Worm (Caenorhabditis elegans) whole organism, L1 larva: ENCODE data around the gene Y49F6B.20.

Experiments
- C34B4.2 ChIP-seq: sonication (generic microtip); optimal IDR thresholded peaks from 2 replicates; lab custom pipeline; 2017; ENCODE audit warnings: mild to moderate bottlenecking, missing genetic modification characterization, missing compliant biosample characterization
- aly-2 ChIP-seq: fragments of 150-350 bp; optimal IDR thresholded peaks from 2 replicates; lab custom pipeline; 2014; ENCODE audit warnings: missing biosample characterization, missing genetic modification characterization
- blmp-1 ChIP-seq: fragments of 150-350 bp; optimal IDR thresholded peaks from 2 replicates; lab custom pipeline; 2014; ENCODE audit warnings: missing biosample characterization, missing genetic modification characterization
- ceh-8 ChIP-seq: fragments of 200-800 bp; sonication (Bioruptor generic); optimal IDR thresholded peaks from 2 replicates; lab custom pipeline; 2018; ENCODE audit warnings: mild to moderate bottlenecking, missing genetic modification characterization, moderate library complexity, missing compliant biosample characterization
- ceh-82 ChIP-seq, 3 experiments: fragments of 150-350 bp in 1 of 3; sonication (generic microtip) in 2 of 3; optimal IDR thresholded peaks; 2 replicates each; lab custom pipeline; 2014 to 2017; ENCODE audit warnings: missing biosample characterization in 3 of 3, missing genetic modification characterization in 3 of 3
- efl-1 ChIP-seq, 4 experiments: fragments of 150-350 bp; optimal IDR thresholded peaks in 3 of 4; peaks in 1 of 4; 1 replicate in 1 of 4; 2 replicates in 3 of 4; lab custom pipeline; 2014; ENCODE audit warnings: missing biosample characterization in 2 of 4, missing genetic modification characterization in 2 of 4, missing genetic modification reagents in 2 of 4
- efl-3 ChIP-seq: fragments of 200-800 bp; sonication (Bioruptor generic); optimal IDR thresholded peaks from 2 replicates; lab custom pipeline; 2018; ENCODE audit warnings: mild to moderate bottlenecking, missing genetic modification characterization, missing compliant biosample characterization
- egl-27 ChIP-seq, 2 experiments: fragments of 150-350 bp in 1 of 2; sonication (generic microtip); optimal IDR thresholded peaks; 3 replicates each; lab custom pipeline; 2017 to 2018; ENCODE audit warnings: missing biosample characterization in 2 of 2, missing genetic modification characterization in 2 of 2, missing genetic modification reagents in 2 of 2
- elt-2 ChIP-seq: sonication (generic microtip); optimal IDR thresholded peaks from 2 replicates; lab custom pipeline; 2016; ENCODE audit warnings: missing genetic modification characterization, mild to moderate bottlenecking, inconsistent platforms, missing compliant biosample characterization, missing genetic modification reagents
- ets-5 ChIP-seq: fragments of 200-800 bp; sonication (Bioruptor generic); IDR thresholded peaks from 2 replicates; pipeline ENCODE4 v1.3.6; 2022; ENCODE audit warnings: missing genetic modification characterization, missing compliant biosample characterization
- fos-1 ChIP-seq: fragments of 150-350 bp; optimal IDR thresholded peaks from 2 replicates; lab custom pipeline; 2014; ENCODE audit warnings: missing biosample characterization, missing genetic modification characterization
- grh-1 ChIP-seq: fragments of 200-800 bp; sonication (Bioruptor generic); IDR thresholded peaks from 2 replicates; pipeline ENCODE4 v1.3.6; 2022; ENCODE audit warnings: missing genetic modification reagents, missing genetic modification characterization, missing compliant biosample characterization
- hlh-4 ChIP-seq: sonication (generic microtip); optimal IDR thresholded peaks from 2 replicates; lab custom pipeline; 2016; ENCODE audit warnings: mild to moderate bottlenecking, missing genetic modification characterization, missing compliant biosample characterization
- hpl-2 ChIP-seq: fragments of 150-350 bp; optimal IDR thresholded peaks from 2 replicates; lab custom pipeline; 2014; ENCODE audit warnings: missing biosample characterization, missing genetic modification reagents, missing genetic modification characterization
- irx-1 ChIP-seq: sonication (generic microtip); optimal IDR thresholded peaks from 2 replicates; lab custom pipeline; 2016; ENCODE audit warnings: missing genetic modification characterization, missing compliant biosample characterization
- jun-1 ChIP-seq: fragments of 150-350 bp; optimal IDR thresholded peaks from 2 replicates; lab custom pipeline; 2014; ENCODE audit warnings: missing biosample characterization, missing genetic modification reagents, missing genetic modification characterization
- lin-15B ChIP-seq: fragments of 150-350 bp; sonication (generic microtip); optimal IDR thresholded peaks from 3 replicates; lab custom pipeline; 2014; ENCODE audit warnings: missing biosample characterization, missing genetic modification characterization
- lin-35 ChIP-seq, 2 experiments: fragments of 150-350 bp; optimal IDR thresholded peaks; 2 replicates each; lab custom pipeline; 2014; ENCODE audit warnings: missing biosample characterization in 2 of 2, missing genetic modification characterization in 2 of 2, missing genetic modification reagents in 2 of 2
- lir-3 ChIP-seq: sonication (generic microtip); optimal IDR thresholded peaks from 2 replicates; lab custom pipeline; 2016; ENCODE audit warnings: mild to moderate bottlenecking, missing genetic modification characterization, moderate library complexity, missing compliant biosample characterization; ENCODE audit not compliant: poor library complexity
- lsy-2 ChIP-seq, 2 experiments: fragments of 150-350 bp; optimal IDR thresholded peaks; 2 replicates each; lab custom pipeline; 2014; ENCODE audit warnings: missing biosample characterization in 2 of 2, missing genetic modification characterization in 2 of 2
- mab-9 ChIP-seq: fragments of 200-800 bp; sonication (Bioruptor generic); IDR thresholded peaks from 2 replicates; pipeline ENCODE4 v1.3.6; 2022; ENCODE audit warnings: missing genetic modification reagents, missing genetic modification characterization, missing compliant biosample characterization
- mef-2 ChIP-seq: fragments of 150-350 bp; optimal IDR thresholded peaks from 2 replicates; lab custom pipeline; 2014; ENCODE audit warnings: missing biosample characterization, missing genetic modification characterization
- mep-1 ChIP-seq: fragments of 150-350 bp; optimal IDR thresholded peaks from 2 replicates; lab custom pipeline; 2014; ENCODE audit warnings: missing biosample characterization, missing genetic modification characterization
- nhr-11 ChIP-seq: fragments of 150-350 bp; optimal IDR thresholded peaks from 2 replicates; lab custom pipeline; 2014; ENCODE audit warnings: missing biosample characterization, missing genetic modification characterization
- nhr-12 ChIP-seq: sonication (generic microtip); optimal IDR thresholded peaks from 2 replicates; lab custom pipeline; 2017; ENCODE audit warnings: missing biosample characterization, missing genetic modification characterization
- nhr-237 ChIP-seq: fragments of 150-350 bp; optimal IDR thresholded peaks from 2 replicates; lab custom pipeline; 2014; ENCODE audit warnings: missing biosample characterization, missing genetic modification characterization
- nhr-28 ChIP-seq: fragments of 150-350 bp; optimal IDR thresholded peaks from 2 replicates; lab custom pipeline; 2014; ENCODE audit warnings: missing biosample characterization, missing genetic modification characterization
- nhr-71 ChIP-seq: sonication (generic microtip); optimal IDR thresholded peaks from 2 replicates; lab custom pipeline; 2016; ENCODE audit warnings: mild to moderate bottlenecking, missing genetic modification characterization, moderate library complexity, missing compliant biosample characterization
- nhr-76 ChIP-seq: sonication (generic microtip); optimal IDR thresholded peaks from 2 replicates; lab custom pipeline; 2017; ENCODE audit warnings: missing biosample characterization, missing genetic modification characterization
- nhr-84 ChIP-seq: sonication (generic microtip); optimal IDR thresholded peaks from 2 replicates; lab custom pipeline; 2017; ENCODE audit warnings: missing biosample characterization, missing genetic modification characterization
- nhr-90 ChIP-seq: sonication (generic microtip); optimal IDR thresholded peaks from 2 replicates; lab custom pipeline; 2016; ENCODE audit warnings: mild to moderate bottlenecking, missing genetic modification characterization, missing compliant biosample characterization; ENCODE audit not compliant: poor library complexity
- pqm-1 ChIP-seq: sonication (generic microtip); optimal IDR thresholded peaks from 3 replicates; lab custom pipeline; 2017; ENCODE audit warnings: missing biosample characterization, missing genetic modification characterization
- rnt-1 ChIP-seq: sonication (generic microtip); optimal IDR thresholded peaks from 2 replicates; lab custom pipeline; 2016; ENCODE audit warnings: mild to moderate bottlenecking, missing genetic modification characterization, moderate library complexity, missing compliant biosample characterization
- snpc-4 ChIP-seq: fragments of 150-350 bp; optimal IDR thresholded peaks from 2 replicates; lab custom pipeline; 2014; ENCODE audit warnings: missing biosample characterization, missing genetic modification characterization
- sup-37 ChIP-seq: fragments of 200-800 bp; sonication (Bioruptor generic); optimal IDR thresholded peaks from 2 replicates; lab custom pipeline; 2018; ENCODE audit warnings: mild to moderate bottlenecking, missing genetic modification characterization, missing compliant biosample characterization
- swsn-7 ChIP-seq: sonication (generic microtip); optimal IDR thresholded peaks from 2 replicates; lab custom pipeline; 2016; ENCODE audit warnings: missing genetic modification characterization, missing compliant biosample characterization
- tbx-2 ChIP-seq: sonication (generic microtip); optimal IDR thresholded peaks from 2 replicates; lab custom pipeline; 2016; ENCODE audit warnings: missing genetic modification characterization, missing compliant biosample characterization
- unc-30 ChIP-seq: sonication (generic microtip); optimal IDR thresholded peaks from 2 replicates; lab custom pipeline; 2017; ENCODE audit warnings: missing biosample characterization, missing genetic modification characterization
- unc-62 ChIP-seq: fragments of 150-350 bp; optimal IDR thresholded peaks from 2 replicates; lab custom pipeline; 2014; ENCODE audit warnings: missing biosample characterization, missing genetic modification reagents, missing genetic modification characterization
- unc-98 ChIP-seq: fragments of 200-800 bp; sonication (Bioruptor generic); IDR thresholded peaks from 2 replicates; pipeline ENCODE4 v1.3.6; 2022; ENCODE audit warnings: missing genetic modification characterization, missing compliant biosample characterization
- vab-15 ChIP-seq: sonication (generic microtip); optimal IDR thresholded peaks from 2 replicates; lab custom pipeline; 2017; ENCODE audit warnings: missing genotype, mild to moderate bottlenecking, missing genetic modification characterization, missing compliant biosample characterization

Gene Y49F6B.20

ce11 chrII:3515384-3516053 is 45.1 kb upstream of the Y49F6B.20 start, which contains the start of the genes Y49F6B.14 and clec-125:
Y49F6B.14 (minus strand) TSS chrII:3515484.
clec-125 (plus strand) TSS chrII:3516003.
- TF ChIP-seq mab-9 (GFP tag; lab: Robert Waterston, UW) (no peak), nhr-11 (tag; lab: Kevin White, UChicago) (no peak), egl-27 (tag; optimal IDR thresholded peaks at IDR 0.05; lab: Kevin White, UChicago) (no peak)

- TF ChIP-seq blmp-1 (no peak), hlh-4 (tag; lab: Kevin White, UChicago) (peak; percentile 55), efl-3 (GFP tag; lab: Kevin White, UChicago) (no peak)
These were observed 44.2 kb upstream of the Y49F6B.20 start, which contains the start of gene srz-5 for ce11 chrII:3514631-3515030. srz-5 (minus strand) TSS chrII:3514731.

ce11 chrII:3512240-3512639 is 41.8 kb upstream of the Y49F6B.20 start, which contains the start of gene Y49F6B.19:
Y49F6B.19 (minus strand) TSS chrII:3512340.
- TF ChIP-seq jun-1 (tag; lab: Kevin White, UChicago) (no peak), swsn-7 (tag; lab: Kevin White, UChicago) (no peak), ceh-82 (tag; optimal IDR thresholded peaks at IDR 0.05; lab: Kevin White, UChicago) (no peak), vab-15 (no peak), nhr-28 (tag; lab: Kevin White, UChicago) (no peak), hpl-2 (no peak), nhr-84 (tag; lab: Kevin White, UChicago) (no peak), tbx-2 (no peak), irx-1 (tag; lab: Kevin White, UChicago) (no peak), lin-15B (no peak), efl-3 (GFP tag; lab: Kevin White, UChicago) (no peak), blmp-1 (no peak), efl-1 (optimal IDR thresholded peaks at IDR 0.05; lab: Kevin White, UChicago) (no peak), efl-1 (GFP tag; optimal IDR thresholded peaks at IDR 0.05 in 1 of 2; lab: Kevin White, UChicago) (no peak), nhr-12 (tag; lab: Kevin White, UChicago) (no peak), fos-1 (tag; lab: Kevin White, UChicago) (no peak), aly-2 (tag; lab: Kevin White, UChicago) (no peak), nhr-237 (tag; lab: Kevin White, UChicago) (no peak), mef-2 (tag; lab: Kevin White, UChicago) (no peak), lsy-2 (tag; optimal IDR thresholded peaks at IDR 0.05; lab: Kevin White, UChicago) (no peak)

- no peak for TF ChIP-seq vab-15
- TF ChIP-seq unc-30 (tag; lab: Kevin White, UChicago): no peak
- no peak for TF ChIP-seq pqm-1
- TF ChIP-seq mab-9 (GFP tag; lab: Robert Waterston, UW): no peak
- TF ChIP-seq nhr-76 (tag; lab: Kevin White, UChicago): no peak
- no peak for TF ChIP-seq grh-1 (GFP tag; lab: Robert Waterston, UW)
- no peak for TF ChIP-seq unc-62 (GFP tag; lab: Kevin White, UChicago)
- no peak for TF ChIP-seq rnt-1 (tag; lab: Kevin White, UChicago)
- no peak for TF ChIP-seq aly-2 (tag; lab: Kevin White, UChicago)
- TF ChIP-seq blmp-1: no peak
These were observed 34.3 kb upstream of the Y49F6B.20 start, which contains the start of gene cyh-1 for ce11 chrII:3504717-3505116. cyh-1 (plus strand) TSS chrII:3505017.

ce11 chrII:3502520-3503323 is 32.3 kb upstream of the Y49F6B.20 start, which contains the start of the genes col-71 and Y49F6B.2:
col-71 (minus strand) TSS chrII:3502570.
Y49F6B.2 (plus strand) TSS chrII:3502968.
- TF ChIP-seq hpl-2 (no peak), mab-9 (GFP tag; lab: Robert Waterston, UW) (peak; percentile 86), nhr-90 (peak; percentile 89), elt-2 (tag; lab: Kevin White, UChicago) (peak; percentile 68), nhr-71 (tag; lab: Kevin White, UChicago) (peak; percentile 87), lin-35 (GFP tag; optimal IDR thresholded peaks at IDR 0.05; lab: Kevin White, UChicago) (peak; percentile 71 to 74), snpc-4 (tag; lab: Kevin White, UChicago) (peak; percentile 58), lin-15B (peak; percentile 90), sup-37 (GFP tag; lab: Kevin White, UChicago) (no peak), unc-98 (GFP tag; lab: Robert Waterston, UW) (peak; percentile 80), unc-30 (tag; lab: Kevin White, UChicago) (no peak), lir-3 (tag; lab: Kevin White, UChicago) (peak; percentile 95), ceh-8 (GFP tag; lab: Kevin White, UChicago) (peak; percentile 96), C34B4.2 (no peak), ets-5 (GFP tag; lab: Robert Waterston, UW) (no peak), nhr-84 (tag; lab: Kevin White, UChicago) (no peak), nhr-12 (tag; lab: Kevin White, UChicago) (no peak), mep-1 (tag; lab: Kevin White, UChicago) (peak; percentile 85)
